Worm (Caenorhabditis elegans) whole organism, late embryonic: Measurements from ENCODE around the gene mrpl-40.

Experiments used
- F13H6.1 ChIP-seq: sonication (generic microtip); optimal IDR thresholded peaks from 2 replicates; lab custom pipeline; 2016; ENCODE audit warnings: missing genetic modification characterization, missing compliant biosample characterization
- K02D7.2 ChIP-seq: sonication (generic microtip); optimal IDR thresholded peaks from 2 replicates; lab custom pipeline; 2017; ENCODE audit warnings: mild to moderate bottlenecking, missing genetic modification characterization, missing compliant biosample characterization
- K09A11.1 ChIP-seq: sonication (generic microtip); optimal IDR thresholded peaks from 2 replicates; lab custom pipeline; 2017; ENCODE audit warnings: antibody characterized with exemption, mild to moderate bottlenecking, missing genetic modification characterization, missing compliant biosample characterization; ENCODE audit not compliant: insufficient read depth
- Y22D7AL.16 ChIP-seq: sonication (generic microtip); optimal IDR thresholded peaks from 2 replicates; lab custom pipeline; 2016; ENCODE audit warnings: missing genetic modification characterization, missing compliant biosample characterization
- ahr-1 ChIP-seq: sonication (generic microtip); optimal IDR thresholded peaks from 2 replicates; lab custom pipeline; 2016; ENCODE audit warnings: missing genetic modification characterization, missing compliant biosample characterization
- ceh-18 ChIP-seq: sonication (generic microtip); optimal IDR thresholded peaks from 2 replicates; lab custom pipeline; 2016; ENCODE audit warnings: missing genetic modification characterization, missing compliant biosample characterization
- ceh-2 ChIP-seq: sonication (generic microtip); optimal IDR thresholded peaks from 2 replicates; lab custom pipeline; 2016; ENCODE audit warnings: missing genotype, missing genetic modification characterization, missing compliant biosample characterization
- ceh-22 ChIP-seq: sonication (generic microtip); optimal IDR thresholded peaks from 2 replicates; lab custom pipeline; 2017; ENCODE audit warnings: missing biosample characterization, missing genetic modification characterization
- ceh-30 ChIP-seq: fragments of 150-350 bp; optimal IDR thresholded peaks from 2 replicates; lab custom pipeline; 2014; ENCODE audit warnings: missing biosample characterization, missing genetic modification characterization
- ceh-31 ChIP-seq: sonication (generic microtip); optimal IDR thresholded peaks from 2 replicates; lab custom pipeline; 2016; ENCODE audit warnings: missing genetic modification characterization, missing compliant biosample characterization
- ceh-6 ChIP-seq: fragments of 200-800 bp; sonication (Bioruptor generic); optimal IDR thresholded peaks from 2 replicates; lab custom pipeline; 2018; ENCODE audit warnings: mild to moderate bottlenecking, missing genetic modification characterization, missing compliant biosample characterization
- elt-2 ChIP-seq: sonication (generic microtip); optimal IDR thresholded peaks from 2 replicates; lab custom pipeline; 2016; ENCODE audit warnings: missing genetic modification reagents, missing genetic modification characterization, missing compliant biosample characterization
- eyg-1 ChIP-seq: sonication (generic microtip); optimal IDR thresholded peaks from 2 replicates; lab custom pipeline; 2016; ENCODE audit warnings: missing genotype, missing genetic modification characterization, missing compliant biosample characterization
- gmeb-2 ChIP-seq: sonication (generic microtip); optimal IDR thresholded peaks from 2 replicates; lab custom pipeline; 2016; ENCODE audit warnings: missing genetic modification characterization, inconsistent platforms, missing compliant biosample characterization
- hlh-30 ChIP-seq: sonication (generic microtip); optimal IDR thresholded peaks from 2 replicates; lab custom pipeline; 2017; ENCODE audit warnings: antibody characterized with exemption, missing genetic modification characterization, missing compliant biosample characterization; ENCODE audit not compliant: insufficient read depth
- hlh-6 ChIP-seq: sonication (generic microtip); optimal IDR thresholded peaks from 2 replicates; lab custom pipeline; 2016; ENCODE audit warnings: missing genotype, missing genetic modification characterization, missing compliant biosample characterization
- lim-6 ChIP-seq: sonication (generic microtip); optimal IDR thresholded peaks from 2 replicates; lab custom pipeline; 2016; ENCODE audit warnings: missing genetic modification characterization, missing compliant biosample characterization
- lin-11 ChIP-seq: fragments of 200-800 bp; sonication (Bioruptor generic); optimal IDR thresholded peaks from 2 replicates; lab custom pipeline; 2018; ENCODE audit warnings: mild to moderate bottlenecking, missing genetic modification characterization, missing compliant biosample characterization
- mec-3 ChIP-seq: sonication (generic microtip); optimal IDR thresholded peaks from 2 replicates; lab custom pipeline; 2016; ENCODE audit warnings: borderline replicate concordance, missing genetic modification characterization, missing compliant biosample characterization
- pag-3 ChIP-seq: sonication (generic microtip); optimal IDR thresholded peaks from 2 replicates; lab custom pipeline; 2016; ENCODE audit warnings: missing compliant biosample characterization, missing genetic modification characterization, borderline replicate concordance
- pax-1 ChIP-seq: fragments of 150-350 bp; optimal IDR thresholded peaks from 2 replicates; lab custom pipeline; 2014; ENCODE audit warnings: missing biosample characterization, missing genetic modification characterization
- pha-2 ChIP-seq: sonication (generic microtip); optimal IDR thresholded peaks from 2 replicates; lab custom pipeline; 2017; ENCODE audit warnings: mild to moderate bottlenecking, missing genetic modification characterization, missing compliant biosample characterization
- pha-4 ChIP-seq: fragments of 150-350 bp; optimal IDR thresholded peaks from 2 replicates; lab custom pipeline; 2018; ENCODE audit warnings: missing biosample characterization, missing genetic modification reagents, missing genetic modification characterization
- pqm-1 ChIP-seq: sonication (generic microtip); optimal IDR thresholded peaks from 2 replicates; lab custom pipeline; 2016; ENCODE audit warnings: missing genetic modification characterization, missing compliant biosample characterization
- sdc-2 ChIP-seq: sonication (generic microtip); optimal IDR thresholded peaks from 2 replicates; lab custom pipeline; 2016; ENCODE audit warnings: missing genotype, missing genetic modification characterization, missing compliant biosample characterization
- sox-4 ChIP-seq: sonication (generic microtip); optimal IDR thresholded peaks from 2 replicates; lab custom pipeline; 2017; ENCODE audit warnings: mild to moderate bottlenecking, missing genetic modification characterization, inconsistent platforms, missing compliant biosample characterization
- syd-9 ChIP-seq: sonication (generic microtip); optimal IDR thresholded peaks from 2 replicates; lab custom pipeline; 2016; ENCODE audit warnings: mild to moderate bottlenecking, missing genetic modification characterization, moderate library complexity, missing compliant biosample characterization
- tbx-2 ChIP-seq: sonication (generic microtip); optimal IDR thresholded peaks from 2 replicates; lab custom pipeline; 2016; ENCODE audit warnings: missing genetic modification characterization, missing compliant biosample characterization
- tbx-7 ChIP-seq: sonication (generic microtip); optimal IDR thresholded peaks from 2 replicates; lab custom pipeline; 2016; ENCODE audit warnings: missing genotype, missing genetic modification characterization, missing compliant biosample characterization
- unc-42 ChIP-seq: sonication (generic microtip); optimal IDR thresholded peaks from 2 replicates; lab custom pipeline; 2016; ENCODE audit warnings: missing genotype, missing genetic modification characterization, missing compliant biosample characterization
- unc-55 ChIP-seq: sonication (generic microtip); optimal IDR thresholded peaks from 2 replicates; lab custom pipeline; 2017; ENCODE audit warnings: missing biosample characterization, missing genetic modification reagents, missing genetic modification characterization

Gene mrpl-40

ce11 chrIII:64747-65625, 22.4 kb upstream of the mrpl-40 start:
- TF ChIP-seq gmeb-2 (no peak), mec-3 (tag; lab: Kevin White, UChicago) (peak; percentile 9)

DNA sequence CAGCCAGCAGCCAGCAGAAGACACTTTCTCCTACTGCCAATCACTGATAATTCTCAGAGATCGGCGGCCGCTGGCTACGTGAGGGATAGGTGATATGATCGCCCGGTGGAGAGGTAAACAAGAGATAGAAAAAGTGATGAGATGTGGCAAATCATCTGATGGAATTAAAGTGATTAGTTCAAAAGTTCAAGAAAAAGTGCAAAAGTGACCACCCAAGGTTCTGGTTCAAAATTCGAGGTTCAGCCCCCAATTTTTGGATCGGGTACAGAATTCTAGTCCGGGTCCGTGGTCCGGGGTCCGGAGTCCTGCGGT, 21.8 kb upstream of the mrpl-40 start:
- TF ChIP-seq ceh-18, result peak; percentile 8
- no peak for TF ChIP-seq pha-4 (tag; lab: Kevin White, UChicago)

- no peak for TF ChIP-seq eyg-1
- TF ChIP-seq ceh-6 (GFP tag; lab: Kevin White, UChicago), result no peak
- TF ChIP-seq unc-42 (tag; lab: Kevin White, UChicago), result no peak
- TF ChIP-seq F13H6.1, result no peak
- TF ChIP-seq lin-11 (tag; lab: Kevin White, UChicago), result no peak
- no peak for TF ChIP-seq pha-2 (tag; lab: Kevin White, UChicago)
- no peak for TF ChIP-seq gmeb-2
- no peak for TF ChIP-seq ceh-31 (tag; lab: Kevin White, UChicago)
- TF ChIP-seq unc-55 (GFP tag; lab: Kevin White, UChicago), result no peak
- no peak for TF ChIP-seq ceh-2 (tag; lab: Kevin White, UChicago)
- TF ChIP-seq ceh-18, result no peak
- TF ChIP-seq pag-3 (tag; lab: Kevin White, UChicago), result no peak
- TF ChIP-seq pax-1 (tag; lab: Kevin White, UChicago), result no peak
- TF ChIP-seq sdc-2 (tag; lab: Kevin White, UChicago), result no peak
- TF ChIP-seq mec-3 (tag; lab: Kevin White, UChicago), result no peak
- no peak for TF ChIP-seq pqm-1 (tag; lab: Kevin White, UChicago)
- TF ChIP-seq, all 69 proteins: peak for 0
Measured at ce11 chrIII:66160-66559, 21.2 kb upstream of the mrpl-40 start, which contains the start of gene pck-1. Gene pck-1 (minus strand): TSS chrIII:66260.

DNA sequence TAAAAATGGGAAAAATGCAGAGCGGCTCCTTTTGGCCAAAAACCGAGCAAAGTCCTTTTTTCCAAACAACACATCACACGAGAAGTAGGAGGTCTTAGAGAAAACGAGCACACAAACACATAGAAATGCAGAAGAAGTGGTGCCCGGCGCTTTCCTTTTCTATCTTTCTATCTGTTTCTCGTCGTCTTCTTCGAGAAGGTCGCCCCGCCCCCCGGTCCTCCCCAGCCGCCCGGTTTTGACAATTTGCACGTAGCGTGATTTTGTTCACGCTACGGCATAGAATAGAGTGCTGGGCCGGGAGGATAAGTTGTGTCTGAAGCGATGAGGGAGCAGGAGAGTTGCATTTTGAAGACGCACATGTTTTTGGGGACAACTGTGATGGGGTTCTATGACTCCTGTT, 20.3 kb upstream of the mrpl-40 start:
- no peak for TF ChIP-seq ahr-1 (tag; lab: Kevin White, UChicago)
- no peak for TF ChIP-seq Y22D7AL.16
- no peak for TF ChIP-seq K09A11.1 (tag; lab: Kevin White, UChicago)
- no peak for TF ChIP-seq ceh-30
- peak; percentile 44 for TF ChIP-seq ceh-31 (tag; lab: Kevin White, UChicago)
- peak; percentile 15 for TF ChIP-seq tbx-2 (tag; lab: Kevin White, UChicago)
- peak; percentile 5 for TF ChIP-seq unc-55 (GFP tag; lab: Kevin White, UChicago)
- peak; percentile 66 for TF ChIP-seq ceh-18
- TF ChIP-seq unc-42 (tag; lab: Kevin White, UChicago), result peak; percentile 24

DNA sequence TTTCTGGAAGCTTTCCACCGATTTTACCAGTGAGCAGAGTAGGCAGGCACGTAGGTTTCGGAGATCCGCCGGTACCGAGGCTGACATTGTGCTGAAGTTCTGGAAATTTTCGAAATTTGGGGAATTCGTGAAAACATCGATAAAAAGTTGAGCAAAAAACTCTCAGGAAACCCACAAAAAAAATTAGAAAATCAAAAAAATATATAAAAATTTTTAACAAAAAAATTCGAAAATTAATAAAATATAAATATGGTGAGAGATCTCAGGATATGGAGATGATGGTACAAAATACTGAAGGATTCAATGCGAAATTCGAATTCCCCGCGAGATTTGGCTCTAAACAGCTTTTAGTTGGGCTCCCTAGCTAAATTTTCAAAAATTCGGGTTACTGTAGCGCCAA, 17.7 kb upstream of the mrpl-40 start, which contains the start of gene spt-4:
Gene spt-4, minus strand, starts transcription at position 101 of the 400 bp plus-strand sequence.
- TF ChIP-seq hlh-6 (no peak), lim-6 (tag; lab: Kevin White, UChicago) (no peak), ceh-22 (tag; lab: Kevin White, UChicago) (no peak), syd-9 (tag; lab: Kevin White, UChicago) (no peak), pqm-1 (tag; lab: Kevin White, UChicago) (no peak)

DNA sequence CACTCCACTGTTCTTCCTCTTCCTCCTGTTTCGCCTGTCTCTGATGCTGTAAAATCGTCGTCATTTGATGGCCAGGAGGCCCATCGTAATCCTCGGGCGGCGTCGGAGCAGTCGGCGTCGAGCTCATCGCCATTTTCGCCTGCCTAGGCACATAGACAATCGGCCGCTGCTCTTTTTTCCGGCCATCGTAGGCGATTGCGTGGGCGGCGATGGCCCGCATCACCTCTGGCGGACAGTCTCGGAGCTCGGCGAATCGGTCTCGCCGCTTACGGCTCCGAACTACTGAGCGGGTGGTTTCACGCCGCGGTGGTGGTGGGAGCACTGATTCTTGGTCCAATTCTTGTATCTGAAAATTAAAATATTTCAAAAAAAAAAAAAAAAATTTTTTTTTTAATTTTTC, 15.3 kb upstream of the mrpl-40 start:
- TF ChIP-seq unc-42 (tag; lab: Kevin White, UChicago) (no peak), hlh-30 (no peak), ceh-6 (GFP tag; lab: Kevin White, UChicago) (no peak), mec-3 (tag; lab: Kevin White, UChicago) (no peak), tbx-2 (tag; lab: Kevin White, UChicago) (no peak), ceh-22 (tag; lab: Kevin White, UChicago) (no peak), tbx-7 (tag; lab: Kevin White, UChicago) (no peak), sox-4 (no peak), K09A11.1 (tag; lab: Kevin White, UChicago) (no peak), K02D7.2 (tag; lab: Kevin White, UChicago) (no peak), elt-2 (no peak), ceh-31 (tag; lab: Kevin White, UChicago) (no peak)
